Fruit fly (Drosophila melanogaster) whole organism, embryonic: ENCODE results near the gene osp.
A peak's percentile ranks its signal among the peaks of the same experiment; 100 is the strongest.

Experiments
- CG12071 ChIP-seq: fragments of 200-800 bp; sonication (Bioruptor generic); optimal IDR thresholded peaks from 3 replicates; lab custom pipeline; 2018; ENCODE audit warnings: missing biosample characterization, mild to moderate bottlenecking, missing genetic modification characterization
- CG12219 ChIP-seq: fragments of 200-800 bp; sonication (Bioruptor generic); optimal IDR thresholded peaks from 3 replicates; lab custom pipeline; 2018; ENCODE audit warnings: missing biosample characterization, mild to moderate bottlenecking, missing genetic modification characterization
- CG13424 ChIP-seq: fragments of 200-800 bp; sonication (Bioruptor generic); optimal IDR thresholded peaks from 2 replicates; lab custom pipeline; 2019; ENCODE audit warnings: missing biosample characterization, mild to moderate bottlenecking, missing genetic modification characterization, moderate library complexity
- CG14050 ChIP-seq: fragments of 200-800 bp; sonication (Bioruptor generic); IDR thresholded peaks from 3 replicates; pipeline ENCODE4 v1.3.6; 2022; ENCODE audit warnings: missing biosample characterization, missing genetic modification characterization
- CG17912 ChIP-seq: fragments of 200-800 bp; sonication (Bioruptor generic); optimal IDR thresholded peaks from 2 replicates; lab custom pipeline; 2018; ENCODE audit warnings: missing biosample characterization, mild to moderate bottlenecking, missing genetic modification characterization
- CG2202 ChIP-seq: fragments of 200-800 bp; sonication (Bioruptor generic); optimal IDR thresholded peaks from 2 replicates; lab custom pipeline; 2018; ENCODE audit warnings: missing biosample characterization, mild to moderate bottlenecking, missing genetic modification characterization
- CG2875 ChIP-seq: fragments of 200-800 bp; sonication (Bioruptor generic); optimal IDR thresholded peaks from 2 replicates; lab custom pipeline; 2017; ENCODE audit warnings: missing biosample characterization, mild to moderate bottlenecking, missing genetic modification characterization, missing genetic modification reagents
- CG2889 ChIP-seq: fragments of 200-800 bp; sonication (Bioruptor generic); IDR thresholded peaks from 3 replicates; pipeline ENCODE4 v1.3.6; 2022; ENCODE audit warnings: missing biosample characterization, missing genetic modification characterization
- CG30020 ChIP-seq: fragments of 200-800 bp; optimal IDR thresholded peaks from 2 replicates; lab custom pipeline; 2019; ENCODE audit warnings: missing biosample characterization, mild to moderate bottlenecking, missing genetic modification characterization, moderate library complexity
- CG30403 ChIP-seq: fragments of 200-800 bp; sonication (Bioruptor generic); optimal IDR thresholded peaks from 3 replicates; lab custom pipeline; 2016; ENCODE audit warnings: missing biosample characterization, missing genetic modification characterization
- CG3281 ChIP-seq: fragments of 200-800 bp; sonication (Bioruptor generic); optimal IDR thresholded peaks from 3 replicates; lab custom pipeline; 2017; ENCODE audit warnings: missing biosample characterization, mild to moderate bottlenecking, missing genetic modification characterization
- CG43689 ChIP-seq: fragments of 200-800 bp; sonication (Bioruptor generic); IDR thresholded peaks from 2 replicates; pipeline ENCODE4 v1.3.6; 2022; ENCODE audit warnings: missing biosample characterization, missing genetic modification characterization
- CG4820 ChIP-seq: fragments of 200-800 bp; sonication (Bioruptor generic); optimal IDR thresholded peaks from 3 replicates; lab custom pipeline; 2016; ENCODE audit warnings: missing biosample characterization, missing genetic modification characterization
- Dll ChIP-seq: fragments of 200-800 bp; sonication (Bioruptor generic); IDR thresholded peaks from 4 replicates; pipeline ENCODE4 v1.3.6; 2022; ENCODE audit warnings: missing biosample characterization, missing genetic modification characterization; ENCODE audit not compliant: partially characterized antibody
- Dp ChIP-seq: fragments of 200-800 bp; sonication (Bioruptor generic); optimal IDR thresholded peaks from 2 replicates; lab custom pipeline; 2018; ENCODE audit warnings: missing biosample characterization, mild to moderate bottlenecking, missing genetic modification characterization, moderate library complexity
- Gsc ChIP-seq: fragments of 200-800 bp; sonication (Bioruptor generic); IDR thresholded peaks from 2 replicates; pipeline ENCODE4 v1.3.6; 2022; ENCODE audit warnings: missing biosample characterization, missing genetic modification characterization
- H2.0 ChIP-seq: fragments of 200-800 bp; sonication (Bioruptor generic); IDR thresholded peaks from 2 replicates; pipeline ENCODE4 v1.3.6; 2022; ENCODE audit warnings: missing biosample characterization, missing genetic modification characterization
- HLHmδ ChIP-seq: fragments of 200-800 bp; sonication (Bioruptor generic); optimal IDR thresholded peaks from 2 replicates; lab custom pipeline; 2018; ENCODE audit warnings: missing biosample characterization, mild to moderate bottlenecking, missing genetic modification characterization, moderate library complexity
- Hmx ChIP-seq: fragments of 200-800 bp; sonication (Bioruptor generic); optimal IDR thresholded peaks from 2 replicates; lab custom pipeline; 2016; ENCODE audit warnings: missing biosample characterization, missing genetic modification characterization
- Hr39 ChIP-seq: fragments of >200 bp; optimal IDR thresholded peaks from 2 replicates; lab custom pipeline; 2017
- Myb ChIP-seq: fragments of 200-800 bp; sonication (Bioruptor generic); optimal IDR thresholded peaks from 2 replicates; lab custom pipeline; 2016; ENCODE audit warnings: missing biosample characterization, missing genetic modification characterization
- Nf-YC ChIP-seq: fragments of 200-800 bp; optimal IDR thresholded peaks from 3 replicates; lab custom pipeline; 2019; ENCODE audit warnings: missing biosample characterization, mild to moderate bottlenecking, missing genetic modification characterization, moderate library complexity
- Scr ChIP-seq: fragments of 200-800 bp; sonication (Bioruptor generic); IDR thresholded peaks from 2 replicates; pipeline ENCODE4 v1.3.6; 2022; ENCODE audit warnings: missing biosample characterization, missing genetic modification characterization; ENCODE audit not compliant: partially characterized antibody
- Sox100B ChIP-seq: fragments of 200-800 bp; sonication (Bioruptor generic); optimal IDR thresholded peaks from 3 replicates; lab custom pipeline; 2018; ENCODE audit warnings: missing biosample characterization, mild to moderate bottlenecking, missing genetic modification characterization
- Stat92E ChIP-seq, 3 experiments: fragments of >200 bp in 2 of 3; fragments of 200-800 bp in 1 of 3; sonication (Bioruptor generic) in 1 of 3; optimal IDR thresholded peaks; 2 replicates each; lab custom pipeline; 2017 to 2019; ENCODE audit warnings: missing biosample characterization in 3 of 3, missing genetic modification characterization in 3 of 3, mild to moderate bottlenecking in 1 of 3, moderate library complexity in 1 of 3
- TFAM ChIP-seq: fragments of 200-800 bp; sonication (Bioruptor generic); optimal IDR thresholded peaks from 2 replicates; lab custom pipeline; 2017; ENCODE audit warnings: missing biosample characterization, missing genetic modification characterization, inconsistent platforms
- Tbp ChIP-seq: fragments of >200 bp; optimal IDR thresholded peaks from 2 replicates; lab custom pipeline; 2018; ENCODE audit warnings: missing biosample characterization, missing genetic modification characterization
- YL-1 ChIP-seq: fragments of 200-800 bp; sonication (Bioruptor generic); optimal IDR thresholded peaks from 3 replicates; lab custom pipeline; 2017; ENCODE audit warnings: missing biosample characterization, mild to moderate bottlenecking, missing genetic modification characterization
- ara ChIP-seq: fragments of 200-800 bp; sonication (Bioruptor generic); IDR thresholded peaks from 2 replicates; pipeline ENCODE4 v1.3.6; 2022; ENCODE audit warnings: missing biosample characterization, missing genetic modification characterization
- bcd ChIP-seq: fragments of 200-800 bp; sonication (Bioruptor generic); optimal IDR thresholded peaks from 2 replicates; lab custom pipeline; 2017; ENCODE audit warnings: missing biosample characterization, mild to moderate bottlenecking, missing genetic modification characterization
- chif ChIP-seq, 2 experiments: fragments of 200-800 bp; sonication (Bioruptor generic); optimal IDR thresholded peaks; 3 replicates each; lab custom pipeline; 2016; ENCODE audit warnings: missing biosample characterization in 2 of 2, missing genetic modification characterization in 2 of 2
- chinmo ChIP-seq: fragments of 200-800 bp; sonication (Bioruptor generic); IDR thresholded peaks from 4 replicates; pipeline ENCODE4 v1.3.6; 2022; ENCODE audit warnings: missing biosample characterization, missing genetic modification characterization; ENCODE audit not compliant: partially characterized antibody
- dati ChIP-seq: fragments of 200-800 bp; sonication (Bioruptor generic); IDR thresholded peaks from 2 replicates; pipeline ENCODE4 v1.3.6; 2022; ENCODE audit warnings: missing biosample characterization, missing genetic modification characterization
- dimm ChIP-seq: fragments of 200-800 bp; sonication (Bioruptor generic); IDR thresholded peaks from 2 replicates; pipeline ENCODE4 v1.3.6; 2022; ENCODE audit warnings: missing biosample characterization, missing genetic modification characterization
- dmrt11E ChIP-seq: fragments of 200-800 bp; sonication (Bioruptor generic); optimal IDR thresholded peaks from 3 replicates; lab custom pipeline; 2018; ENCODE audit warnings: missing biosample characterization, mild to moderate bottlenecking, missing genetic modification characterization, moderate library complexity
- esg ChIP-seq: fragments of 200-800 bp; sonication (Bioruptor generic); conservative IDR thresholded peaks from 2 replicates; pipeline ENCODE4 v1.3.6; 2022; ENCODE audit warnings: missing biosample characterization, missing genetic modification characterization
- fd3F ChIP-seq: fragments of 200-800 bp; sonication (Bioruptor generic); optimal IDR thresholded peaks from 2 replicates; lab custom pipeline; 2018; ENCODE audit warnings: missing biosample characterization, mild to moderate bottlenecking, missing genetic modification characterization, moderate library complexity
- gsb ChIP-seq: fragments of 200-800 bp; sonication (Bioruptor generic); IDR thresholded peaks from 2 replicates; pipeline ENCODE4 v1.3.6; 2022; ENCODE audit warnings: missing biosample characterization, missing genetic modification characterization
- gsb-n ChIP-seq: fragments of 200-800 bp; sonication (Bioruptor generic); optimal IDR thresholded peaks from 3 replicates; lab custom pipeline; 2018; ENCODE audit warnings: missing biosample characterization, mild to moderate bottlenecking, missing genetic modification characterization
- inv ChIP-seq: fragments of 200-800 bp; sonication (Bioruptor generic); IDR thresholded peaks from 2 replicates; pipeline ENCODE4 v1.3.6; 2022; ENCODE audit warnings: missing biosample characterization, missing genetic modification characterization; ENCODE audit not compliant: partially characterized antibody
- jigr1 ChIP-seq: fragments of 200-800 bp; sonication (Bioruptor generic); IDR thresholded peaks from 3 replicates; pipeline ENCODE4 v1.3.6; 2022; ENCODE audit warnings: missing biosample characterization, missing genetic modification characterization
- jing ChIP-seq: fragments of 200-800 bp; sonication (Bioruptor generic); optimal IDR thresholded peaks from 2 replicates; lab custom pipeline; 2018; ENCODE audit warnings: missing biosample characterization, mild to moderate bottlenecking, missing genetic modification characterization
- ken ChIP-seq: fragments of 200-800 bp; sonication (Bioruptor generic); IDR thresholded peaks from 3 replicates; pipeline ENCODE4 v1.3.6; 2022; ENCODE audit warnings: missing biosample characterization, missing genetic modification characterization
- mam ChIP-seq: fragments of 200-800 bp; sonication (Bioruptor generic); optimal IDR thresholded peaks from 3 replicates; lab custom pipeline; 2016; ENCODE audit warnings: missing biosample characterization, missing genetic modification characterization
- pho ChIP-seq: fragments of 200-800 bp; sonication (Bioruptor generic); optimal IDR thresholded peaks from 2 replicates; lab custom pipeline; 2016; ENCODE audit warnings: missing biosample characterization, missing genetic modification characterization
- schlank ChIP-seq: fragments of 200-800 bp; sonication (Bioruptor generic); optimal IDR thresholded peaks from 2 replicates; lab custom pipeline; 2018; ENCODE audit warnings: missing biosample characterization, mild to moderate bottlenecking, missing genetic modification characterization
- sd ChIP-seq: fragments of 200-800 bp; sonication (Bioruptor generic); optimal IDR thresholded peaks from 3 replicates; lab custom pipeline; 2018; ENCODE audit warnings: missing biosample characterization, mild to moderate bottlenecking, missing genetic modification characterization, moderate library complexity
- slou ChIP-seq: fragments of 200-800 bp; sonication (Bioruptor generic); optimal IDR thresholded peaks from 3 replicates; lab custom pipeline; 2016; ENCODE audit warnings: missing biosample characterization, missing genetic modification characterization
- tll ChIP-seq, 2 experiments: fragments of 200-800 bp in 1 of 2; fragments of >200 bp in 1 of 2; sonication (Bioruptor generic) in 1 of 2; optimal IDR thresholded peaks; 2 replicates each; lab custom pipeline; 2017 to 2019; ENCODE audit warnings: missing biosample characterization in 2 of 2, missing genetic modification characterization in 2 of 2, mild to moderate bottlenecking in 1 of 2, moderate library complexity in 1 of 2
- unpg ChIP-seq: fragments of 200-800 bp; sonication (Bioruptor generic); optimal IDR thresholded peaks from 3 replicates; lab custom pipeline; 2018; ENCODE audit warnings: missing biosample characterization, mild to moderate bottlenecking, missing genetic modification characterization, moderate library complexity
- zfh1 ChIP-seq: fragments of 200-800 bp; sonication (Bioruptor generic); IDR thresholded peaks from 3 replicates; pipeline ENCODE4 v1.3.6; 2022; ENCODE audit warnings: missing biosample characterization, missing genetic modification characterization

osp gene

dm6 chr2L:14619602-14620001 lies 69.5 kb downstream of the osp start (continued):
- TF ChIP-seq Nf-YC (no peak), YL-1 (GFP tag; lab: Kevin White, UChicago) (no peak), H2.0 (GFP tag; lab: Robert Waterston, UW) (0 out of 2 replicates have a peak, but pooled peaks have one; percentile 38), jing (GFP tag; lab: Kevin White, UChicago) (no peak), CG2202 (tag; lab: Kevin White, UChicago) (no peak), Scr (GFP tag; lab: Robert Waterston, UW) (no peak), Tbp (no peak), CG30403 (GFP tag; lab: Kevin White, UChicago) (peak; percentile 47), bcd (GFP tag; lab: Kevin White, UChicago) (peak; percentile 8), CG30020 (tag; lab: Kevin White, UChicago) (no peak), inv (GFP tag; lab: Robert Waterston, UW) (no peak), CG13424 (no peak), dimm (GFP tag; lab: Robert Waterston, UW) (no peak), fd3F (GFP tag; lab: Kevin White, UChicago) (no peak), schlank (no peak), Hr39 (no peak), Dll (no peak), ara (GFP tag; lab: Robert Waterston, UW) (no peak), zfh1 (GFP tag; lab: Robert Waterston, UW) (no peak), CG43689 (GFP tag; lab: Robert Waterston, UW) (0 out of 2 replicates have a peak, but pooled peaks have one; percentile 21), mam (GFP tag; lab: Kevin White, UChicago) (peak; percentile 38), CG14050 (GFP tag; lab: Robert Waterston, UW) (no peak), CG2889 (GFP tag; lab: Robert Waterston, UW) (no peak), gsb-n (tag; lab: Kevin White, UChicago) (no peak), unpg (GFP tag; lab: Kevin White, UChicago) (peak; percentile 31), Hmx (no peak), CG3281 (GFP tag; lab: Kevin White, UChicago) (no peak), pho (no peak), tll (GFP tag; optimal IDR thresholded peaks at IDR 0.05; lab: Kevin White, UChicago) (no peak), CG2875 (GFP tag; lab: Kevin White, UChicago) (no peak), Dp (GFP tag; lab: Kevin White, UChicago) (no peak), Stat92E (GFP tag; optimal IDR thresholded peaks at IDR 0.05; lab: Kevin White, UChicago) (no peak), jigr1 (GFP tag; lab: Robert Waterston, UW) (no peak), chif (GFP tag; optimal IDR thresholded peaks at IDR 0.05; lab: Kevin White, UChicago) (peak; percentile 15 to 39), CG4820 (GFP tag; lab: Kevin White, UChicago) (no peak), Sox100B (GFP tag; lab: Kevin White, UChicago) (no peak), gsb (GFP tag; lab: Robert Waterston, UW) (0 out of 2 replicates have a peak, but pooled peaks have one; percentile 7), dmrt11E (tag; lab: Kevin White, UChicago) (no peak), HLHmδ (GFP tag; lab: Kevin White, UChicago) (no peak), Myb (GFP tag; lab: Kevin White, UChicago) (peak; percentile 12), ken (GFP tag; lab: Robert Waterston, UW) (peak; percentile 48; the same call in 1 of the 3 replicates), chinmo (GFP tag; lab: Robert Waterston, UW) (no peak), CG12071 (GFP tag; lab: Kevin White, UChicago) (no peak), esg (peak; percentile 53; the same call in 1 of the 2 replicates), TFAM (GFP tag; lab: Kevin White, UChicago) (no peak), CG17912 (GFP tag; lab: Kevin White, UChicago) (no peak), sd (tag; lab: Kevin White, UChicago) (no peak), Gsc (no peak), slou (peak; percentile 33), dati (GFP tag; lab: Robert Waterston, UW) (no peak), CG12219 (GFP tag; lab: Kevin White, UChicago) (no peak)
